Worm (Caenorhabditis elegans) whole organism, midembryonic: Measurements from ENCODE around the gene C54E10.10.
A peak's percentile ranks its signal among the peaks of the same experiment; 100 is the strongest.

Experiments used
- T22C8.4 ChIP-seq: fragments of 200-800 bp; sonication (Bioruptor generic); IDR thresholded peaks from 2 replicates; pipeline ENCODE4 v1.3.6; 2022; ENCODE audit warnings: missing genetic modification characterization, missing compliant biosample characterization
- cog-1 ChIP-seq: sonication (generic microtip); optimal IDR thresholded peaks from 2 replicates; lab custom pipeline; 2016; ENCODE audit warnings: missing genetic modification characterization, missing compliant biosample characterization
- flt-1 ChIP-seq: fragments of 200-800 bp; sonication (Bioruptor generic); IDR thresholded peaks from 2 replicates; pipeline ENCODE4 v1.3.6; 2022; ENCODE audit warnings: missing genetic modification characterization, missing compliant biosample characterization
- klf-2 ChIP-seq: fragments of 200-800 bp; sonication (Bioruptor generic); conservative IDR thresholded peaks from 2 replicates; pipeline ENCODE4 v1.3.6; 2022; ENCODE audit warnings: missing genetic modification reagents, missing genetic modification characterization, missing compliant biosample characterization
- med-1 ChIP-seq: sonication (generic microtip); optimal IDR thresholded peaks from 2 replicates; lab custom pipeline; 2017; ENCODE audit warnings: missing genetic modification characterization, mild to moderate bottlenecking, missing compliant biosample characterization, antibody characterized with exemption, missing genetic modification reagents; ENCODE audit not compliant: insufficient read depth
- ref-1 ChIP-seq: fragments of 200-800 bp; sonication (Bioruptor generic); conservative IDR thresholded peaks from 2 replicates; pipeline ENCODE4 v1.3.6; 2022; ENCODE audit warnings: missing genetic modification reagents, missing genetic modification characterization, missing compliant biosample characterization
- tab-1 ChIP-seq: fragments of 200-800 bp; sonication (Bioruptor generic); IDR thresholded peaks from 2 replicates; pipeline ENCODE4 v1.3.6; 2022; ENCODE audit warnings: missing genetic modification characterization, missing compliant biosample characterization
- ztf-23 ChIP-seq: fragments of 200-800 bp; sonication (Bioruptor generic); IDR thresholded peaks from 2 replicates; pipeline ENCODE4 v1.3.6; 2022; ENCODE audit warnings: missing genetic modification reagents, missing genetic modification characterization, missing compliant biosample characterization
- ztf-29 ChIP-seq: fragments of 200-800 bp; sonication (Bioruptor generic); IDR thresholded peaks from 2 replicates; pipeline ENCODE4 v1.3.6; 2022; ENCODE audit warnings: missing genetic modification reagents, missing genetic modification characterization, missing compliant biosample characterization

Gene C54E10.10

DNA sequence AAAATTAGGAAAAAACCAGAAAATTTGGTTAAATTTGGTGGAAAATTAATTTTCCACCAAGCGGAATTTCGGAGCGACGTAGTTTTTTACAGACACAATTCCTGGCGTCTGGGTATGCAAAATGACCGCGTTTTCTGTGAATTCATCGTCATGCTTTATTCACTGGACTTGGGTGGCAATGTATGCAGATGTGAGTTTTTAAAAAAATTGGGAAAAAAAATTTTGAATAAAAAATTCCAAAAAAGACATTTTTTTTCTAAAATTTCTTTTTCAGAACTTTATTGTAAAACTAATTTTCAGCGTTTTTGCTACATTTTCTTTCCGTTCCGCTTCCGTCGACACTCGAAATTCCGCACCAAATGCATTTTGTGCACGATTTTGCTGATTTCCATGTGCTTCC is 8.2 kb upstream of the C54E10.10 start, which contains the start of gene C54E10.7:
Gene C54E10.7 (plus strand): TSS at position 301 of the 400 bp plus-strand sequence.
- TF ChIP-seq ref-1 (GFP tag; lab: Robert Waterston, UW), result no peak
- TF ChIP-seq tab-1 (GFP tag; lab: Robert Waterston, UW), result no peak
- TF ChIP-seq flt-1 (GFP tag; lab: Robert Waterston, UW), result no peak
- TF ChIP-seq ztf-29 (GFP tag; lab: Robert Waterston, UW), result no peak

DNA sequence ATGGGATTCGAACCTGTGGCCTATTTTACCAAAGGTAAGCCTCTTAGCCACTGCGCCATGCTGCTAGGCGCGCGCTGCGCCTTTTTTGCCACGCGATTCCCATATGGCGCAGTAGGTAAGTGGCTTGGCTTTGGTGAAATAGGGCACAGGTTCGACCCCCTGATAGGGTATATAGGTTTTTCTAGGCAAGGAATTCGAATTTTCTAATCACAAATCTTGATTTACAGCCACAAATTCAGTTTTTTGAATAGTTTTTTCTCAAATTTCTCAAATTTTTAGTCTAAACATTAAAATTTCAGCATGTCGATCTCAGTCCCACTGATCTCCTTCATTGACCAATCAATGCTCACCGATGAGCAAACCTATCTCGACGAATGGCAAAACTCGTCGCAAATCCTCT is 7.5 kb upstream of the C54E10.10 start, which contains the start of gene C54E10.3:
Gene C54E10.3 (plus strand): TSS at position 301 of the 400 bp plus-strand sequence.
- TF ChIP-seq klf-2 (GFP tag; lab: Robert Waterston, UW) (no peak), flt-1 (GFP tag; lab: Robert Waterston, UW) (no peak), med-1 (GFP tag; lab: Kevin White, UChicago) (no peak), ref-1 (GFP tag; lab: Robert Waterston, UW) (no peak), T22C8.4 (GFP tag; lab: Robert Waterston, UW) (no peak), cog-1 (tag; lab: Kevin White, UChicago) (no peak), ztf-23 (GFP tag; lab: Robert Waterston, UW) (no peak), tab-1 (GFP tag; lab: Robert Waterston, UW) (no peak), ztf-29 (GFP tag; lab: Robert Waterston, UW) (no peak)

DNA sequence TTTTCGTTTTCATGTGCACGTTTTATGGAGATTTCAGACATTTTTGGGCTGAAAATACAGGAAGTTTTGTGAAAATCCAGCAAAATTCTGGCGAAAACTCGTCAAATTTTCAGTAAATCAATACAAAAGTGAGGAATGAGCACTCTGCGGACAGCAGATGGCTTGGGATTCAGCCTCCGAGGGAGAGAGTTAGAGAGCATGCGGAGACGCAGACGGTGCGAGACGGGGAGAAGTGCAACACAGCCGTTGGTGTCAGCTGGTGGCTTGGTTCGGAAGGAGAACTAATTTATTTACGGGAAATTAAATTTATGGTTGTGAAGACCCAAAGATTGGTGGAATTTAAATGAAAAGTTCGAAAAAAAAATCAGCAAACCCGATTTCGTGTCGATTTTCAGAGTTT is 5.5 kb upstream of the C54E10.10 start, which contains the start of gene C54E10.6:
Gene C54E10.6 (minus strand): TSS at position 109 of the 400 bp plus-strand sequence.
- TF ChIP-seq T22C8.4 (GFP tag; lab: Robert Waterston, UW) (0 out of 2 replicates have a peak, but pooled peaks have one; percentile 14), tab-1 (GFP tag; lab: Robert Waterston, UW) (no peak)

DNA sequence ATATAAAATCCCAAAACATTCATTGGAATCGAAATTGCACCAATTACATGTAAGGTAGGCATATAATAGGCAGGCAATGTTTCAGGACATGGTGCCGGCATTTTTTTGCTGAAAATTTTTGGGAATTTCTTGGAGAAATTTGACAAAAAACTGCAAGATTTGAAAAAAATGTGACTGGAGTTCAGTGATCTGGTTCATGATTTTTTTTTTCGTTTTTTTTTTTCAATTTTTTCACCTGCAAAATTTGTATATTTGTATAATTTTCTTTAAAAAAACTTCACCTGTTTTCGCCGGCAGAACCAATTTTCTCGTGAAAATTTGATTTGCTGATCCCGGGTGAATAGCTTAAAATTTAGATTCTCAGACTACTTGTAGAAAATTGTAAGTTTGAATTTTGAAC is 3.2 kb upstream of the C54E10.10 start, which contains the start of gene sri-10:
Gene sri-10 (minus strand): TSS at position 101 of the 400 bp plus-strand sequence.
- TF ChIP-seq klf-2 (GFP tag; lab: Robert Waterston, UW) (no peak), tab-1 (GFP tag; lab: Robert Waterston, UW) (no peak), ztf-29 (GFP tag; lab: Robert Waterston, UW) (no peak), med-1 (GFP tag; lab: Kevin White, UChicago) (no peak), cog-1 (tag; lab: Kevin White, UChicago) (no peak), T22C8.4 (GFP tag; lab: Robert Waterston, UW) (no peak)

DNA sequence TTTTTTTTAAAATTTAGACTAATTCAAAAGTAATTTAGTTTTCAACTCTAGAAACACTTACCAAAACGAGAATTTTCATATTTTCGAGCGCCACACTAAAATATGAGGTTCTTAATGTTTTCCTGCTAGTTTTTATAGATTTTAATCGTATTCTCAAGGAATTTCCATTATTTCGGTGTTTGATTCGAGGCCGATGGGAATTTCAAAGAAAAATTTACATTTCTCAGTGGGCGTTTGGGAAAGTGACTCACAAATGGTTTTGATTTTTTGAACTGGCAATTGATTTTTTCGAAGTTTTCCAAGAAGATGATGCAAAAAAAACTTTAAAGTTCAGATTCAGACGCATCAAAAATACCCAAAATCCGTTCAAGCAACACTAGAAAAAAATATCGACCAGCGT is 1.1 kb downstream of the C54E10.10 start, which contains the start of gene C54E10.11:
Gene C54E10.11 (minus strand): TSS at position 101 of the 400 bp plus-strand sequence.
- TF ChIP-seq T22C8.4 (GFP tag; lab: Robert Waterston, UW) (no peak), klf-2 (GFP tag; lab: Robert Waterston, UW) (no peak)

DNA sequence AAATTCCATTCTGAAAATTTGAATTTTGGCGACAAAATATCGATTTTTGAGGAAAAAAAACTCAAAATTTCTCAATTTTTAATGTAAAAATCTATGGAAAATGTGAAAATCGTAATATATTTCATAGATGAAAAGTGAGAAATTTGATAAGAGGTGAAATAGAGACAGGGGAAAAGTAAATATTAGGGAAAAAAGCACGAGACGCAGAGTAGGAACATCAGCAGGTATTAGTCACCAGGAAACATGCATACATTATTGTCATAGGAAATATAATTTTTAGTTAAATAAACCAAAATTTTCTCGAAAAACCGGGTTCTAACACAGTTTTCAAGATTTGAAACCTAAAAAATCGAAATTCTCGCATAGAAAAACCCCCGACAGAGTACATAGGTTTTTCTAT is 2.3 kb downstream of the C54E10.10 start, which contains the start of gene nhr-170:
Gene nhr-170 (minus strand): TSS at position 16 of the 400 bp plus-strand sequence.
- TF ChIP-seq cog-1 (tag; lab: Kevin White, UChicago), result no peak
- no peak for TF ChIP-seq tab-1 (GFP tag; lab: Robert Waterston, UW)
- no peak for TF ChIP-seq ref-1 (GFP tag; lab: Robert Waterston, UW)
- no peak for TF ChIP-seq klf-2 (GFP tag; lab: Robert Waterston, UW)
- no peak for TF ChIP-seq ztf-29 (GFP tag; lab: Robert Waterston, UW)
- no peak for TF ChIP-seq med-1 (GFP tag; lab: Kevin White, UChicago)
- no peak for TF ChIP-seq flt-1 (GFP tag; lab: Robert Waterston, UW)
- no peak for TF ChIP-seq T22C8.4 (GFP tag; lab: Robert Waterston, UW)

DNA sequence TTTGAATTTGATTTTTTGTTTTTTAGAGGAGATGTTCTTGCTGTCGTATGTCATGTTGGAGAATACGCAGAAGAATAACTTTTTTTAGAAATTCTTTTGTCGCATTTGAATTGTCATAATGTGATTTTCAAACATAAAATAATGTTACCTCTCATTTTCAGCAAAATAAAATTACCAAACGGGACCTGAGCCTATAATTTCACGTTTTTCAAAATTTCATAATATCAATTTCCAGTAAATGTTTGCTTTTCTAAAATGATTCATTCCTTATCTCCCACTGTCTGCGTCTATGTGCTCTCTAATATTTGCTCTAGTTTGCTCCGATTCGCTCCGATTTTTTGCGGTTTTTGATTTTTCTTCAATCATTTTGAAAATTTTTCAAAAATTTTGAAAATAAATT is 12.5 kb downstream of the C54E10.10 start, which contains the start of gene nhr-231:
Gene nhr-231 (plus strand): TSS at position 301 of the 400 bp plus-strand sequence.
- TF ChIP-seq flt-1 (GFP tag; lab: Robert Waterston, UW) (no peak), med-1 (GFP tag; lab: Kevin White, UChicago) (no peak), tab-1 (GFP tag; lab: Robert Waterston, UW) (no peak), klf-2 (GFP tag; lab: Robert Waterston, UW) (no peak), ztf-23 (GFP tag; lab: Robert Waterston, UW) (no peak), ref-1 (GFP tag; lab: Robert Waterston, UW) (no peak), T22C8.4 (GFP tag; lab: Robert Waterston, UW) (no peak), cog-1 (tag; lab: Kevin White, UChicago) (no peak), ztf-29 (GFP tag; lab: Robert Waterston, UW) (no peak)

DNA sequence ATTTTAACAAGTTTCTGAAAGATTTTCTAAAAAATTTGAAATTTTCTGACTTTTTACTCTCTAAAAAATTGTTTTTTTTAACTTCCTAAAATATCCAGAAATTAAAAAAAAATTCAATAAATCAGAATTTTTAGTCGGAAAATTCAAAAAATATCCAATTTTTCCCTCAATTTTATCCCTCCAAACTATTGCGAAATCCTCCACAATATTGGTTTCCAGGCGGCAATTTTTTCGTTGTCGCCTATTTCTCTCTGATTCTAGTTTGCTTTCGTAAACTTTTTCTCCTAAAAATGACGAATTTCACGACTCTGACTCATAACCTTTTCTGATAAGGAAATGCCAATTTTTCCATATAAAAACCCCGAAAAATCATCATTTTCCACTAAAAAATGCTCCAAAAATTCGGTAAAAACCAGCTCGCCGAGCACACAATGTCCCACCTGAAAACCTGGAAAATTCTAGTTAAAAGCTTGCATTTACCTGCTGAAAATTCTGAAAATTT is 15.7 kb downstream of the C54E10.10 start, which contains the start of gene Y17D7B.2:
Gene Y17D7B.2 (plus strand): TSS at position 323 of the 502 bp plus-strand sequence.
- TF ChIP-seq ref-1 (GFP tag; lab: Robert Waterston, UW), result no peak
- no peak for TF ChIP-seq klf-2 (GFP tag; lab: Robert Waterston, UW)
- TF ChIP-seq tab-1 (GFP tag; lab: Robert Waterston, UW), result no peak
- TF ChIP-seq flt-1 (GFP tag; lab: Robert Waterston, UW), result no peak
- TF ChIP-seq ztf-23 (GFP tag; lab: Robert Waterston, UW), result no peak
- no peak for TF ChIP-seq T22C8.4 (GFP tag; lab: Robert Waterston, UW)
- no peak for TF ChIP-seq cog-1 (tag; lab: Kevin White, UChicago)
- TF ChIP-seq med-1 (GFP tag; lab: Kevin White, UChicago), result no peak
- no peak for TF ChIP-seq ztf-29 (GFP tag; lab: Robert Waterston, UW)

DNA sequence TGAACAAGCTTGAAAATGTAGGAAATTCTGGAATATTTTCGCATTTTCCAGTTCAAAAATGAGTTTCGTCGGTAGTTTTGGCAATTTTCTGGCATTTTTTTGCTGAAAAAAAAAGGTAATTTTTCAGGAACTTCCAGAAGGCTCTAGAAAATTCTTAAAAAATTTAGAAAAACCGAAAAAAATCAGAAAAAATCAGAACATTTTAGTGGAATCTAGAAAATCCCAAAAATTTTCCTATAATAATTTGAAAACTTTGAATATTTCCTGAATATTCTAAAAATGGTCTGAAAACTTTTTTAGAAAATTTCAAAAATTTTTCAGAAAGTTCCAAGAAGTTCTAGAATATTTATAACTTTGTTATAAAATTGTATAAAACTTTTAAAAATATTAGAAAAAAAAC is 16.5 kb downstream of the C54E10.10 start, which contains the start of gene Y17D7B.3:
Gene Y17D7B.3 (minus strand): TSS at position 101 of the 400 bp plus-strand sequence.
- TF ChIP-seq klf-2 (GFP tag; lab: Robert Waterston, UW) (no peak), flt-1 (GFP tag; lab: Robert Waterston, UW) (no peak), tab-1 (GFP tag; lab: Robert Waterston, UW) (no peak), ztf-29 (GFP tag; lab: Robert Waterston, UW) (no peak), cog-1 (tag; lab: Kevin White, UChicago) (no peak), ref-1 (GFP tag; lab: Robert Waterston, UW) (no peak)
